Fruit fly (Drosophila melanogaster): ENCODE data around the gene CG43850.

DNA sequence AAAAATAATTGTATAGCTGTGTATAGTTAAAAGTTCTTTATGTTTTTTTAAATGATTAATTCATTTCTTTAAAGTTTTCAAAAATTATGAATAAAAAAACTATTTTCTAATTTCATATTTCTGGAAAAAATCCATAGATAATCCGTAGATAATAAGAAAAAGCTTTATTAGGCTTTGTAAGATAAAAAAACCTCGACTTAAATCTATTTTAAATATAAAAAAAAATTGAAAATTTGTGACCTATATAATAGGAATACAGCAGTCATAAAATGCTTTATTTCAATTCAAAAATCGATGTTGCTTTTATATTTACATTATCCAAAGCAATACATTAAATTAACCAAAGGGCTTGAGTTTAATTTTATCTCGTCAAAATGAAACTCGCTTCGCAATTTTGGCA, 3.0 kb upstream of the CG43850 start, which contains the start of gene Flad2:
- TF ChIP-seq CG8478 (optimal IDR thresholded peaks at IDR 0.05) (no peak), usp (GFP tag; optimal IDR thresholded peaks at IDR 0.05) (no peak), psq (optimal IDR thresholded peaks at IDR 0.05) (no peak), EcR (GFP tag; optimal IDR thresholded peaks at IDR 0.05) (no peak)

Measured in whole organism.